Worm (Caenorhabditis elegans) whole organism, L4/young adult: ENCODE data around the gene B0035.18.

Experiments
- W03F9.2 ChIP-seq: fragments of 150-350 bp; optimal IDR thresholded peaks from 2 replicates; lab custom pipeline; 2014; ENCODE audit warnings: missing biosample characterization, missing genetic modification characterization
- dao-5 ChIP-seq: sonication (generic microtip); optimal IDR thresholded peaks from 2 replicates; lab custom pipeline; 2016; ENCODE audit warnings: missing genotype, missing genetic modification characterization, moderate library complexity, missing compliant biosample characterization
- him-1 ChIP-seq: sonication (generic microtip); optimal IDR thresholded peaks from 2 replicates; lab custom pipeline; 2016; ENCODE audit warnings: missing genotype, missing genetic modification reagents, missing genetic modification characterization, missing compliant biosample characterization

DNA sequence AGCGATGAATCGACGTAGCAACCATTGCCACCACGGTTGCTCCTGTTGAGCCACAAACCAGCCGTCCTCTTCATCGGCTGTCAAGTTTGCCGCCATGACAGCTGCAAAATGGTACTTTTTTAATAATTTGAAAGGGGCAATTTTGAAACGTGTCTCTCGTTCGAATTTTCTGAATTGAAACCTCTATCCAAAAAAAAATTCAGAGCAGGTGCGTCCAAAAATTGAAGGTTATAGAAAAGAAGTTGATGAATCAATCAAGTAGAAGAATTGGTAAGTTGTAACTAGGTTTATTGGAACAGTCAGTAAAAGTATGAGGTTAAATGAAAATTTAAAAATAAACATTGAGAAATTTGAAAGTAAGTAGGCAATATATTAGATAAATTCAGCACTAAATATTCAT, 41.3 kb downstream of the B0035.18 start, which contains the start of gene T01G1.4:
- no peak for TF ChIP-seq W03F9.2 (tag; lab: Kevin White, UChicago)
- TF ChIP-seq dao-5 (tag; lab: Kevin White, UChicago), result no peak
- no peak for TF ChIP-seq him-1 (tag; lab: Kevin White, UChicago)
